Fruit fly (Drosophila melanogaster) whole organism, adult: ENCODE data around the gene CG5359.
A peak's percentile ranks its signal among the peaks of the same experiment; 100 is the strongest.

Experiments used
- CG11617 ChIP-seq: fragments of 200-800 bp; sonication (Bioruptor generic); optimal IDR thresholded peaks from 2 replicates; lab custom pipeline; 2017; ENCODE audit warnings: mild to moderate bottlenecking, missing biosample characterization, missing genetic modification reagents, missing genetic modification characterization
- CG12768 ChIP-seq: fragments of 200-800 bp; sonication (Bioruptor generic); optimal IDR thresholded peaks from 2 replicates; lab custom pipeline; 2017; ENCODE audit warnings: missing biosample characterization, missing genetic modification characterization, mild to moderate bottlenecking, moderate library complexity, missing genetic modification reagents
- CG14711 ChIP-seq: fragments of 200-800 bp; sonication (Bioruptor generic); optimal IDR thresholded peaks from 2 replicates; lab custom pipeline; 2018; ENCODE audit warnings: missing biosample characterization, mild to moderate bottlenecking, missing genetic modification characterization, moderate library complexity
- CG1620 ChIP-seq: fragments of 200-800 bp; sonication (Bioruptor generic); optimal IDR thresholded peaks from 2 replicates; lab custom pipeline; 2016; ENCODE audit warnings: missing biosample characterization, missing genetic modification characterization
- CG33017 ChIP-seq: fragments of 200-800 bp; sonication (Bioruptor generic); optimal IDR thresholded peaks from 2 replicates; lab custom pipeline; 2018; ENCODE audit warnings: missing biosample characterization, mild to moderate bottlenecking, missing genetic modification characterization, moderate library complexity
- CG5204 ChIP-seq: fragments of 200-800 bp; sonication (Bioruptor generic); optimal IDR thresholded peaks from 2 replicates; lab custom pipeline; 2016; ENCODE audit warnings: missing biosample characterization, missing genetic modification characterization
- CG7045 ChIP-seq: fragments of 200-800 bp; sonication (Bioruptor generic); optimal IDR thresholded peaks from 2 replicates; lab custom pipeline; 2017; ENCODE audit warnings: missing biosample characterization, mild to moderate bottlenecking, missing genetic modification characterization
- CG7101 ChIP-seq: fragments of 200-800 bp; sonication (Bioruptor generic); optimal IDR thresholded peaks from 2 replicates; lab custom pipeline; 2018; ENCODE audit warnings: missing biosample characterization, mild to moderate bottlenecking, missing genetic modification characterization, moderate library complexity
- Clk ChIP-seq: fragments of 200-800 bp; sonication (Bioruptor generic); optimal IDR thresholded peaks from 2 replicates; lab custom pipeline; 2017; ENCODE audit warnings: missing biosample characterization, missing genetic modification characterization
- Crg-1 ChIP-seq: fragments of 200-800 bp; sonication (Bioruptor generic); optimal IDR thresholded peaks from 2 replicates; lab custom pipeline; 2016; ENCODE audit warnings: missing biosample characterization, missing genetic modification characterization
- Hr96 ChIP-seq: fragments of 200-800 bp; sonication (Bioruptor generic); optimal IDR thresholded peaks from 2 replicates; lab custom pipeline; 2016; ENCODE audit warnings: missing biosample characterization, missing genetic modification characterization
- Mnt ChIP-seq: fragments of 200-800 bp; sonication (Bioruptor generic); optimal IDR thresholded peaks from 2 replicates; lab custom pipeline; 2016; ENCODE audit warnings: missing biosample characterization, mild to moderate bottlenecking, missing genetic modification characterization
- bab1 ChIP-seq: fragments of 200-800 bp; sonication (Bioruptor generic); optimal IDR thresholded peaks from 3 replicates; lab custom pipeline; 2019; ENCODE audit warnings: missing biosample characterization, mild to moderate bottlenecking, missing genetic modification characterization, moderate library complexity
- cic ChIP-seq: fragments of 200-800 bp; sonication (Bioruptor generic); optimal IDR thresholded peaks from 2 replicates; lab custom pipeline; 2017; ENCODE audit warnings: missing biosample characterization, mild to moderate bottlenecking, missing genetic modification characterization, moderate library complexity
- cnc ChIP-seq, 2 experiments: fragments of >200 bp; optimal IDR thresholded peaks; 2 replicates each; lab custom pipeline; 2017
- kay ChIP-seq: fragments of 200-800 bp; sonication (Bioruptor generic); peaks from one replicate; lab custom pipeline; 2016; ENCODE audit warnings: missing biosample characterization, missing genetic modification characterization, borderline replicate concordance
- ovo ChIP-seq: fragments of 200-800 bp; sonication (Bioruptor generic); optimal IDR thresholded peaks from 2 replicates; lab custom pipeline; 2016; ENCODE audit warnings: missing biosample characterization, missing genetic modification characterization
- pad ChIP-seq: fragments of 200-800 bp; sonication (Bioruptor generic); optimal IDR thresholded peaks from 3 replicates; lab custom pipeline; 2017; ENCODE audit warnings: missing biosample characterization, missing genetic modification characterization, mild to moderate bottlenecking, moderate library complexity, missing genetic modification reagents
- tj ChIP-seq: fragments of 200-800 bp; sonication (Bioruptor generic); optimal IDR thresholded peaks from 3 replicates; lab custom pipeline; 2017; ENCODE audit warnings: missing biosample characterization, mild to moderate bottlenecking, missing genetic modification characterization, moderate library complexity
- toe ChIP-seq: fragments of 200-800 bp; sonication (Bioruptor generic); optimal IDR thresholded peaks from 2 replicates; lab custom pipeline; 2016; ENCODE audit warnings: missing biosample characterization, missing genetic modification characterization

Gene CG5359

DNA sequence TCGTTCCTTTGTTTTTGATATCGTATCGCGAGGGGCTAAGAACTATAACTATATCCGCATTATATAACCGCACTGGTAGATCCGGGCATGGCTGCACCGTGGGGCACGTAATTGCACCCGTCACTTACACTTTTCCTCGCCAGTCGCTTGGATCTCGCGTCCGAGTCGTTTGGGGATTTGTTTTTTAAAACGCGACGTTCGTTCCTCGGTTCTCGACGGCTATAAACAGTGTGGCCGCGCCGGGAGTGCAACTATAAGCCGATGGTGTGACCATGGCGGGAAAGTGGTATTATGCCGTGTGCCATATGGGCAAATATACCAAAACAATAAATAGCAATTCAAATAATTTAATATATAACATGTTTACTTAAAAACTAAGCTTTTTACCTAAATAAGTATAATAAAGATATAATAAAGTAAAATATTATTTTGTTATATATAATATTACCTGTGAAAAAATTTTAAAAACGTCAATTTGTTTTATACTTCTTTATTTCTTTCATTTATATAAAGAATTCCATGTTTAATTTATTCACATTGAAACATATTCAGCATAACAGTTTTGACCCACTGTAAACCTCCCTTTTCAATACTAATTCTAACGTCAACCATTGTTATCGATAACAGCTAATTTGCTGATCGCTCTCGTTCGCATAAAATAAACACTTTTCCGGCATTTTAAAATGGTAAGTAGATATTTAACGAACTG lies 41.7 kb upstream of the CG5359 start, which contains the start of the genes Mical and CG3909:
Mical (minus strand) TSS at position 232 of the 709 bp plus-strand sequence.
CG3909 (plus strand) TSS at position 607 of the 709 bp plus-strand sequence.
- TF ChIP-seq CG7045 (GFP tag; lab: Kevin White, UChicago), result peak; percentile 87
- TF ChIP-seq CG7101 (tag; lab: Kevin White, UChicago), result peak; percentile 95
- TF ChIP-seq cnc (optimal IDR thresholded peaks at IDR 0.05; lab: Kevin White, UChicago), result no peak
- TF ChIP-seq kay, result no peak
- TF ChIP-seq CG33017 (tag; lab: Kevin White, UChicago), result peak; percentile 94
- peak; percentile 84 for TF ChIP-seq CG11617 (GFP tag; lab: Kevin White, UChicago)
- no peak for TF ChIP-seq Hr96 (GFP tag; lab: Kevin White, UChicago)
- TF ChIP-seq CG5204 (GFP tag; lab: Kevin White, UChicago), result no peak
- peak; percentile 75 for TF ChIP-seq Crg-1
- TF ChIP-seq ovo, result peak; percentile 42
- TF ChIP-seq Mnt, result peak; percentile 36
- peak; percentile 75 for TF ChIP-seq CG12768 (GFP tag; lab: Kevin White, UChicago)
- TF ChIP-seq cic (GFP tag; lab: Kevin White, UChicago), result peak; percentile 19
- peak; percentile 67 for TF ChIP-seq pad (GFP tag; lab: Kevin White, UChicago)
- peak; percentile 76 for TF ChIP-seq bab1 (GFP tag; lab: Kevin White, UChicago)
- no peak for TF ChIP-seq toe
- peak; percentile 91 for TF ChIP-seq CG14711 (tag; lab: Kevin White, UChicago)
- peak; percentile 48 for TF ChIP-seq CG1620 (GFP tag; lab: Kevin White, UChicago)
- peak; percentile 52 for TF ChIP-seq Clk (GFP tag; lab: Kevin White, UChicago)
- TF ChIP-seq tj (GFP tag; lab: Kevin White, UChicago), result peak; percentile 53

DNA sequence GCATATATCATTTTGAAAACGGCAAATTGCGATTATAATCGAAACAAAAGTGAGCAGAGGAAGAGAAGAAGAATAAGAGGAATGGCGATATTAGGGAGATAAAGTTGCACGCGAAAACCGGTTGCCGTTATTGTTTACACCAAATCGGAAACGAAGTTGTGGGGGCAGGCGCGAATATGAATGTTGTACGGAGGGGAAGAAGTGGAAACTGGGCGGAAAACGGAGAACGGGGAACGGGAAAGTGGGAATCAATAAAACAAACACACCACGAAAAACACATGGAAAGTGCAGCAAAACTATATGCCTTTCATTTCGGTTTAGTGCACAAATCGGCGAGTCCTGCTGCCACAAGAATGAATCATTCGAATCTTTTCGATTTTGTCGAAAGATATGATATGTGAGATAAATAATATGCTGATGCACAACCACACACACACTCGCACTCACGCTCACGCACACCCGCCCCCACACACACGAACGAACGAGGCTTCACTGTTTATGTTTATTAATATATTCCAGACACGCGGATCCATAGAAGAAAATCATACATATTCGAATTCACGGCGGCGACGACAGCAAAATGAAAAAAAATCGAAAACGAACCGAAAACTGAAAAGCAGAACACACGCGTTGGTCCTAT lies 41.1 kb upstream of the CG5359 start:
- TF ChIP-seq CG12768 (GFP tag; lab: Kevin White, UChicago) (no peak), Mnt (no peak), pad (GFP tag; lab: Kevin White, UChicago) (no peak), Crg-1 (no peak), Clk (GFP tag; lab: Kevin White, UChicago) (no peak), CG11617 (GFP tag; lab: Kevin White, UChicago) (no peak), ovo (no peak)

DNA sequence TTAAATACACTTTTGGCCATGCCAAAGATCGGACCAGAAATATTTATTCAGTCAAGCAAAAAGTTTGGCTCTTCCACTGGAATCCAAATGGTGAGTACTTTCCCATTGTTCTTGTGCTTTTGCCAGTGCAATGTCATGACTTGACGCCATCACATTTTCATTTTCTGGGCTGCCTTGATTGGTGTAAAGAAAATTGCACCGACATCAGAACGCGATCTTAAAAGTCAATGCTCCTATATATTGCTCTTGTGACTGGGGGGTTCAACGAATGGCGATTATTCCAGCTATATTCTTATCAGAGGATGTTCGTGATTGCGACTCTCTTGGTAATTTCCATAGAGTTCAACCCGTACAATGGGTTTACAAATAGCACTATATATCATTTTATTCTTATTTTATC lies 39.4 kb upstream of the CG5359 start:
- TF ChIP-seq toe, result no peak
- no peak for TF ChIP-seq cic (GFP tag; lab: Kevin White, UChicago)
- no peak for TF ChIP-seq Crg-1
- TF ChIP-seq Hr96 (GFP tag; lab: Kevin White, UChicago), result no peak
- TF ChIP-seq cnc (optimal IDR thresholded peaks at IDR 0.05; lab: Kevin White, UChicago), result no peak
- TF ChIP-seq tj (GFP tag; lab: Kevin White, UChicago), result peak; percentile 32
- TF ChIP-seq CG1620 (GFP tag; lab: Kevin White, UChicago), result no peak

dm6 chr3R:10039188-10039587 lies 38.1 kb upstream of the CG5359 start:
- no peak for TF ChIP-seq toe
- no peak for TF ChIP-seq Clk (GFP tag; lab: Kevin White, UChicago)
- no peak for TF ChIP-seq Mnt
- no peak for TF ChIP-seq tj (GFP tag; lab: Kevin White, UChicago)
- TF ChIP-seq CG12768 (GFP tag; lab: Kevin White, UChicago), result no peak
- TF ChIP-seq Crg-1, result no peak
- no peak for TF ChIP-seq CG1620 (GFP tag; lab: Kevin White, UChicago)
- TF ChIP-seq bab1 (GFP tag; lab: Kevin White, UChicago), result no peak
- TF ChIP-seq CG7045 (GFP tag; lab: Kevin White, UChicago), result no peak
- TF ChIP-seq ovo, result no peak
- TF ChIP-seq cic (GFP tag; lab: Kevin White, UChicago), result no peak
- TF ChIP-seq pad (GFP tag; lab: Kevin White, UChicago), result no peak
- TF ChIP-seq cnc (optimal IDR thresholded peaks at IDR 0.05; lab: Kevin White, UChicago), result no peak
- no peak for TF ChIP-seq CG5204 (GFP tag; lab: Kevin White, UChicago)
- no peak for TF ChIP-seq kay

dm6 chr3R:10035765-10036164 lies 34.7 kb upstream of the CG5359 start:
- TF ChIP-seq tj (GFP tag; lab: Kevin White, UChicago) (peak; percentile 18), bab1 (GFP tag; lab: Kevin White, UChicago) (no peak), CG7101 (tag; lab: Kevin White, UChicago) (no peak), CG33017 (tag; lab: Kevin White, UChicago) (no peak), CG7045 (GFP tag; lab: Kevin White, UChicago) (no peak), Mnt (peak; percentile 54), CG1620 (GFP tag; lab: Kevin White, UChicago) (no peak), Hr96 (GFP tag; lab: Kevin White, UChicago) (no peak), cic (GFP tag; lab: Kevin White, UChicago) (peak; percentile 78)

- TF ChIP-seq bab1 (GFP tag; lab: Kevin White, UChicago) (no peak), CG14711 (tag; lab: Kevin White, UChicago) (no peak)
Measured at dm6 chr3R:10034995-10035446, 33.9 kb upstream of the CG5359 start.
